Fruit fly (Drosophila melanogaster) whole organism, embryonic: ENCODE results near the gene CG13894.

Experiments used
- Bteb2 ChIP-seq: fragments of 200-800 bp; sonication (Bioruptor generic); optimal IDR thresholded peaks from 2 replicates; lab custom pipeline; 2016; ENCODE audit warnings: missing biosample characterization, missing genetic modification characterization
- CG11085 ChIP-seq: fragments of 200-800 bp; sonication (Bioruptor generic); IDR thresholded peaks from 2 replicates; pipeline ENCODE4 v1.3.6; 2022; ENCODE audit warnings: missing biosample characterization, missing genetic modification characterization
- CG11247 ChIP-seq: fragments of 200-800 bp; sonication (Bioruptor generic); IDR thresholded peaks from 2 replicates; pipeline ENCODE4 v1.3.6; 2022; ENCODE audit warnings: missing biosample characterization, missing genetic modification characterization
- CG13894 ChIP-seq: fragments of 200-800 bp; sonication (Bioruptor generic); optimal IDR thresholded peaks from 3 replicates; lab custom pipeline; 2018; ENCODE audit warnings: missing biosample characterization, mild to moderate bottlenecking, missing genetic modification characterization, moderate library complexity
- CG14050 ChIP-seq: fragments of 200-800 bp; sonication (Bioruptor generic); IDR thresholded peaks from 3 replicates; pipeline ENCODE4 v1.3.6; 2022; ENCODE audit warnings: missing biosample characterization, missing genetic modification characterization
- CG15011 ChIP-seq: fragments of 200-800 bp; sonication (Bioruptor generic); optimal IDR thresholded peaks from 3 replicates; lab custom pipeline; 2018; ENCODE audit warnings: missing biosample characterization, mild to moderate bottlenecking, missing genetic modification characterization
- CG17361 ChIP-seq: fragments of 200-800 bp; sonication (Bioruptor generic); IDR thresholded peaks from 3 replicates; pipeline ENCODE4 v1.3.6; 2022; ENCODE audit warnings: missing biosample characterization, missing genetic modification characterization
- CG17612 ChIP-seq: fragments of 200-800 bp; sonication (Bioruptor generic); IDR thresholded peaks from 2 replicates; pipeline ENCODE4 v1.3.6; 2022; ENCODE audit warnings: missing biosample characterization, missing genetic modification characterization
- CG17802 ChIP-seq: fragments of 200-800 bp; sonication (Bioruptor generic); optimal IDR thresholded peaks from 2 replicates; lab custom pipeline; 2018; ENCODE audit warnings: missing biosample characterization, mild to moderate bottlenecking, missing genetic modification characterization, moderate library complexity
- CG18011 ChIP-seq: fragments of 200-800 bp; sonication (Bioruptor generic); optimal IDR thresholded peaks from 2 replicates; lab custom pipeline; 2017; ENCODE audit warnings: missing biosample characterization, missing genetic modification characterization, mild to moderate bottlenecking, moderate library complexity, missing genotype
- CG30020 ChIP-seq: fragments of 200-800 bp; optimal IDR thresholded peaks from 2 replicates; lab custom pipeline; 2019; ENCODE audit warnings: missing biosample characterization, mild to moderate bottlenecking, missing genetic modification characterization, moderate library complexity
- CG30431 ChIP-seq: fragments of 200-800 bp; sonication (Bioruptor generic); optimal IDR thresholded peaks from 2 replicates; lab custom pipeline; 2017; ENCODE audit warnings: missing biosample characterization, missing genetic modification characterization
- CG31441 ChIP-seq: fragments of 200-800 bp; sonication (Bioruptor generic); IDR thresholded peaks from 2 replicates; pipeline ENCODE4 v1.3.6; 2022; ENCODE audit warnings: missing biosample characterization, missing genetic modification characterization
- CG32772 ChIP-seq: fragments of 200-800 bp; sonication (Bioruptor generic); IDR thresholded peaks from 2 replicates; pipeline ENCODE4 v1.3.6; 2022; ENCODE audit warnings: missing biosample characterization, missing genetic modification characterization
- CG5245 ChIP-seq: fragments of 200-800 bp; sonication (Bioruptor generic); optimal IDR thresholded peaks from 3 replicates; lab custom pipeline; 2016; ENCODE audit warnings: missing biosample characterization, missing genetic modification characterization
- CG7372 ChIP-seq: fragments of 200-800 bp; sonication (Bioruptor generic); IDR thresholded peaks from 2 replicates; pipeline ENCODE4 v1.3.6; 2022; ENCODE audit warnings: missing biosample characterization, missing genetic modification characterization
- CG7839 ChIP-seq: fragments of 200-800 bp; sonication (Bioruptor generic); optimal IDR thresholded peaks from 3 replicates; lab custom pipeline; 2018; ENCODE audit warnings: missing biosample characterization, mild to moderate bottlenecking, missing genetic modification characterization, moderate library complexity
- CHES-1-like ChIP-seq: fragments of 200-800 bp; sonication (Bioruptor generic); optimal IDR thresholded peaks from 2 replicates; lab custom pipeline; 2016; ENCODE audit warnings: missing biosample characterization, missing genetic modification characterization
- Eip74EF ChIP-seq, 2 experiments: fragments of 200-800 bp in 1 of 2; fragments of >200 bp in 1 of 2; sonication (Bioruptor generic) in 1 of 2; optimal IDR thresholded peaks; 2 replicates each; lab custom pipeline; 2017 to 2019; ENCODE audit warnings: missing biosample characterization in 2 of 2, missing genetic modification characterization in 2 of 2, mild to moderate bottlenecking in 1 of 2, moderate library complexity in 1 of 2
- Fer2 ChIP-seq: fragments of 200-800 bp; sonication (Bioruptor generic); optimal IDR thresholded peaks from 2 replicates; lab custom pipeline; 2018; ENCODE audit warnings: missing biosample characterization, mild to moderate bottlenecking, missing genetic modification characterization, moderate library complexity
- H2.0 ChIP-seq: fragments of 200-800 bp; sonication (Bioruptor generic); IDR thresholded peaks from 2 replicates; pipeline ENCODE4 v1.3.6; 2022; ENCODE audit warnings: missing biosample characterization, missing genetic modification characterization
- HLHmδ ChIP-seq: fragments of 200-800 bp; sonication (Bioruptor generic); optimal IDR thresholded peaks from 2 replicates; lab custom pipeline; 2018; ENCODE audit warnings: missing biosample characterization, mild to moderate bottlenecking, missing genetic modification characterization, moderate library complexity
- Hmx ChIP-seq: fragments of 200-800 bp; sonication (Bioruptor generic); optimal IDR thresholded peaks from 2 replicates; lab custom pipeline; 2016; ENCODE audit warnings: missing biosample characterization, missing genetic modification characterization
- Hr51 ChIP-seq, 2 experiments: fragments of 200-800 bp; sonication (Bioruptor generic); optimal IDR thresholded peaks; 2 replicates in 1 of 2; 3 replicates in 1 of 2; lab custom pipeline; 2016 to 2018; ENCODE audit warnings: missing biosample characterization in 2 of 2, missing genetic modification characterization in 2 of 2, mild to moderate bottlenecking in 1 of 2, moderate library complexity in 1 of 2
- MESR4 ChIP-seq: fragments of 200-800 bp; sonication (Bioruptor generic); optimal IDR thresholded peaks from 2 replicates; lab custom pipeline; 2018; ENCODE audit warnings: missing biosample characterization, mild to moderate bottlenecking, missing genetic modification characterization, moderate library complexity
- Six4 ChIP-seq: fragments of 200-800 bp; sonication (Bioruptor generic); optimal IDR thresholded peaks from 2 replicates; lab custom pipeline; 2016; ENCODE audit warnings: missing biosample characterization, missing genetic modification characterization
- ab ChIP-seq: fragments of 200-800 bp; sonication (Bioruptor generic); optimal IDR thresholded peaks from 2 replicates; lab custom pipeline; 2016; ENCODE audit warnings: missing biosample characterization, missing genetic modification characterization
- abd-A ChIP-seq: fragments of 200-800 bp; sonication (Bioruptor generic); optimal IDR thresholded peaks from 3 replicates; lab custom pipeline; 2019; ENCODE audit warnings: missing biosample characterization, mild to moderate bottlenecking, missing genetic modification characterization, moderate library complexity
- az2 ChIP-seq: fragments of 200-800 bp; sonication (Bioruptor generic); optimal IDR thresholded peaks from 3 replicates; lab custom pipeline; 2016; ENCODE audit warnings: missing biosample characterization, missing genetic modification characterization
- da ChIP-seq: fragments of 200-800 bp; sonication (Bioruptor generic); optimal IDR thresholded peaks from 2 replicates; lab custom pipeline; 2016; ENCODE audit warnings: missing biosample characterization, missing genetic modification characterization
- esg ChIP-seq: fragments of 200-800 bp; sonication (Bioruptor generic); conservative IDR thresholded peaks from 2 replicates; pipeline ENCODE4 v1.3.6; 2022; ENCODE audit warnings: missing biosample characterization, missing genetic modification characterization
- ewg ChIP-seq: fragments of 200-800 bp; sonication (Bioruptor generic); optimal IDR thresholded peaks from 3 replicates; lab custom pipeline; 2017; ENCODE audit warnings: mild to moderate bottlenecking, missing biosample characterization, missing genetic modification reagents, missing genetic modification characterization
- gce ChIP-seq: fragments of 200-800 bp; sonication (Bioruptor generic); IDR thresholded peaks from 3 replicates; pipeline ENCODE4 v1.3.6; 2022; ENCODE audit warnings: missing biosample characterization, missing genetic modification characterization
- grau ChIP-seq: fragments of 200-800 bp; optimal IDR thresholded peaks from 3 replicates; lab custom pipeline; 2019; ENCODE audit warnings: missing biosample characterization, mild to moderate bottlenecking, missing genetic modification characterization, moderate library complexity
- ken ChIP-seq: fragments of 200-800 bp; sonication (Bioruptor generic); IDR thresholded peaks from 3 replicates; pipeline ENCODE4 v1.3.6; 2022; ENCODE audit warnings: missing biosample characterization, missing genetic modification characterization
- knrl ChIP-seq: fragments of 200-800 bp; sonication (Bioruptor generic); IDR thresholded peaks from 3 replicates; pipeline ENCODE4 v1.3.6; 2022; ENCODE audit warnings: missing biosample characterization, missing genetic modification characterization; ENCODE audit not compliant: partially characterized antibody
- lbe ChIP-seq: fragments of 200-800 bp; sonication (Bioruptor generic); optimal IDR thresholded peaks from 2 replicates; lab custom pipeline; 2016; ENCODE audit warnings: missing biosample characterization, mild to moderate bottlenecking, missing genetic modification characterization
- lola ChIP-seq, 3 experiments: fragments of >200 bp in 2 of 3; fragments of 200-800 bp in 1 of 3; sonication (Bioruptor generic) in 1 of 3; optimal IDR thresholded peaks; 2 replicates each; lab custom pipeline; 2017 to 2019; ENCODE audit warnings: missing biosample characterization in 3 of 3, missing genetic modification characterization in 3 of 3, mild to moderate bottlenecking in 1 of 3, moderate library complexity in 1 of 3
- nerfin-2 ChIP-seq: fragments of 200-800 bp; sonication (Bioruptor generic); IDR thresholded peaks from 2 replicates; pipeline ENCODE4 v1.3.6; 2022; ENCODE audit warnings: missing biosample characterization, missing genetic modification characterization; ENCODE audit not compliant: partially characterized antibody
- nom ChIP-seq: fragments of 200-800 bp; sonication (Bioruptor generic); optimal IDR thresholded peaks from 2 replicates; lab custom pipeline; 2017; ENCODE audit warnings: missing biosample characterization, missing genetic modification characterization, mild to moderate bottlenecking, moderate library complexity, missing genetic modification reagents
- salm ChIP-seq: fragments of 200-800 bp; sonication (Bioruptor generic); optimal IDR thresholded peaks from 2 replicates; lab custom pipeline; 2018; ENCODE audit warnings: missing biosample characterization, mild to moderate bottlenecking, missing genetic modification characterization
- sc ChIP-seq, 3 experiments: fragments of >200 bp in 2 of 3; fragments of 200-800 bp in 1 of 3; sonication (Bioruptor generic) in 1 of 3; optimal IDR thresholded peaks; 2 replicates in 2 of 3; 3 replicates in 1 of 3; lab custom pipeline; 2017; ENCODE audit warnings: mild to moderate bottlenecking in 1 of 3, missing biosample characterization in 1 of 3, missing genetic modification characterization in 1 of 3, missing genetic modification reagents in 1 of 3
- seq ChIP-seq: fragments of 200-800 bp; sonication (Bioruptor generic); IDR thresholded peaks from 2 replicates; pipeline ENCODE4 v1.3.6; 2022; ENCODE audit warnings: missing biosample characterization, missing genetic modification characterization
- sima ChIP-seq: fragments of 200-800 bp; sonication (Bioruptor generic); optimal IDR thresholded peaks from 2 replicates; lab custom pipeline; 2016; ENCODE audit warnings: missing biosample characterization, missing genetic modification characterization
- so ChIP-seq: fragments of 200-800 bp; sonication (Bioruptor generic); IDR thresholded peaks from 3 replicates; pipeline ENCODE4 v1.3.6; 2022; ENCODE audit warnings: missing biosample characterization, missing genetic modification characterization
- ssp ChIP-seq: fragments of 200-800 bp; sonication (Bioruptor generic); IDR thresholded peaks from 2 replicates; pipeline ENCODE4 v1.3.6; 2022; ENCODE audit warnings: missing biosample characterization, missing genetic modification characterization
- tna ChIP-seq: fragments of 200-800 bp; sonication (Bioruptor generic); IDR thresholded peaks from 2 replicates; pipeline ENCODE4 v1.3.6; 2022; ENCODE audit warnings: missing biosample characterization, missing genetic modification characterization; ENCODE audit not compliant: partially characterized antibody
- toy ChIP-seq: fragments of 200-800 bp; sonication (Bioruptor generic); IDR thresholded peaks from 2 replicates; pipeline ENCODE4 v1.3.6; 2022; ENCODE audit warnings: missing biosample characterization, missing genetic modification characterization

Gene CG13894

dm6 chr3L:696404-697054 is 2.4 kb downstream of the CG13894 start (continued):
- TF ChIP-seq knrl (no peak), CG11085 (GFP tag; lab: Robert Waterston, UW) (peak; percentile 85), Bteb2 (peak; percentile 33), H2.0 (GFP tag; lab: Robert Waterston, UW) (peak; percentile 94), CG30020 (tag; lab: Kevin White, UChicago) (peak; percentile 72), Fer2 (tag; lab: Kevin White, UChicago) (peak; percentile 86), CG30431 (GFP tag; lab: Kevin White, UChicago) (peak; percentile 95), abd-A (tag; lab: Kevin White, UChicago) (peak; percentile 72), CG14050 (GFP tag; lab: Robert Waterston, UW) (peak; percentile 91), seq (GFP tag; lab: Robert Waterston, UW) (peak; percentile 95), nerfin-2 (GFP tag; lab: Robert Waterston, UW) (no peak), CG17612 (peak; percentile 78), CG32772 (peak; percentile 94), CG7839 (tag; lab: Kevin White, UChicago) (peak; percentile 97), da (GFP tag; lab: Kevin White, UChicago) (peak; percentile 23), MESR4 (GFP tag; lab: Kevin White, UChicago) (peak; percentile 40), lola (GFP tag; optimal IDR thresholded peaks at IDR 0.05; lab: Kevin White, UChicago) (peak in 1 of 3 experiments; percentile 97), CG7372 (GFP tag; lab: Robert Waterston, UW) (peak; percentile 94), esg (peak; percentile 94), tna (no peak), ken (GFP tag; lab: Robert Waterston, UW) (peak; percentile 95), sima (GFP tag; lab: Kevin White, UChicago) (peak; percentile 57), lbe (peak; percentile 87), CG31441 (GFP tag; lab: Robert Waterston, UW) (peak; percentile 99), ewg (GFP tag; lab: Kevin White, UChicago) (peak; percentile 88), Six4 (peak; percentile 91), CG11247 (GFP tag; lab: Robert Waterston, UW) (peak; percentile 94), ssp (GFP tag; lab: Robert Waterston, UW) (peak; percentile 88), so (GFP tag; lab: Robert Waterston, UW) (peak; percentile 96), Hmx (no peak), salm (tag; lab: Kevin White, UChicago) (peak; percentile 95), toy (GFP tag; lab: Robert Waterston, UW) (peak; percentile 92), Eip74EF (GFP tag; optimal IDR thresholded peaks at IDR 0.05; lab: Kevin White, UChicago) (peak in 1 of 2 experiments; percentile 94), CG13894 (tag; lab: Kevin White, UChicago) (peak; percentile 100), CG17802 (tag; lab: Kevin White, UChicago) (peak; percentile 80), CG17361 (GFP tag; lab: Robert Waterston, UW) (peak; percentile 98), CHES-1-like (GFP tag; lab: Kevin White, UChicago) (peak; percentile 35), nom (GFP tag; lab: Kevin White, UChicago) (peak; percentile 95), Hr51 (GFP tag; optimal IDR thresholded peaks at IDR 0.05; lab: Kevin White, UChicago) (peak; percentile 81 to 96), grau (tag; lab: Kevin White, UChicago) (peak; percentile 95), gce (GFP tag; lab: Robert Waterston, UW) (peak; percentile 94), ab (GFP tag; lab: Kevin White, UChicago) (peak; percentile 18), CG15011 (GFP tag; lab: Kevin White, UChicago) (peak; percentile 93), az2 (peak; percentile 93), HLHmδ (GFP tag; lab: Kevin White, UChicago) (no peak), sc (optimal IDR thresholded peaks at IDR 0.05; lab: Kevin White, UChicago) (no peak), sc (GFP tag; optimal IDR thresholded peaks at IDR 0.05; lab: Kevin White, UChicago) (peak; percentile 93), CG18011 (GFP tag; lab: Kevin White, UChicago) (peak; percentile 74), CG5245 (GFP tag; lab: Kevin White, UChicago) (peak; percentile 94)
